Worm (Caenorhabditis elegans) whole organism, late embryonic: ENCODE results near the gene syx-16.

Experiments
- C08G9.2 ChIP-seq: sonication (generic microtip); optimal IDR thresholded peaks from 2 replicates; lab custom pipeline; 2016; ENCODE audit warnings: mild to moderate bottlenecking, missing genetic modification characterization, moderate library complexity, missing compliant biosample characterization
- F13H6.1 ChIP-seq: sonication (generic microtip); optimal IDR thresholded peaks from 2 replicates; lab custom pipeline; 2016; ENCODE audit warnings: missing genetic modification characterization, missing compliant biosample characterization
- K02D7.2 ChIP-seq: sonication (generic microtip); optimal IDR thresholded peaks from 2 replicates; lab custom pipeline; 2017; ENCODE audit warnings: mild to moderate bottlenecking, missing genetic modification characterization, missing compliant biosample characterization
- K09A11.1 ChIP-seq: sonication (generic microtip); optimal IDR thresholded peaks from 2 replicates; lab custom pipeline; 2017; ENCODE audit warnings: antibody characterized with exemption, mild to moderate bottlenecking, missing genetic modification characterization, missing compliant biosample characterization; ENCODE audit not compliant: insufficient read depth
- ama-1 ChIP-seq: fragments of 150-350 bp; optimal IDR thresholded peaks from 2 replicates; lab custom pipeline; 2014
- ceh-19 ChIP-seq: fragments of 200-800 bp; sonication (Bioruptor generic); optimal IDR thresholded peaks from 2 replicates; lab custom pipeline; 2018; ENCODE audit warnings: mild to moderate bottlenecking, missing genetic modification characterization, missing compliant biosample characterization
- ceh-2 ChIP-seq: sonication (generic microtip); optimal IDR thresholded peaks from 2 replicates; lab custom pipeline; 2016; ENCODE audit warnings: missing genotype, missing genetic modification characterization, missing compliant biosample characterization
- ceh-24 ChIP-seq: sonication (generic microtip); optimal IDR thresholded peaks from 2 replicates; lab custom pipeline; 2016; ENCODE audit warnings: mild to moderate bottlenecking, missing genetic modification characterization, missing compliant biosample characterization
- ceh-30 ChIP-seq: fragments of 150-350 bp; optimal IDR thresholded peaks from 2 replicates; lab custom pipeline; 2014; ENCODE audit warnings: missing biosample characterization, missing genetic modification characterization
- ceh-31 ChIP-seq: sonication (generic microtip); optimal IDR thresholded peaks from 2 replicates; lab custom pipeline; 2016; ENCODE audit warnings: missing genetic modification characterization, missing compliant biosample characterization
- ceh-34 ChIP-seq: sonication (generic microtip); optimal IDR thresholded peaks from 2 replicates; lab custom pipeline; 2016; ENCODE audit warnings: mild to moderate bottlenecking, missing genetic modification characterization, missing compliant biosample characterization
- ceh-45 ChIP-seq: fragments of 200-800 bp; sonication (Bioruptor generic); IDR thresholded peaks from 2 replicates; pipeline ENCODE4 v1.3.6; 2022; ENCODE audit warnings: missing genetic modification reagents, missing genetic modification characterization, missing compliant biosample characterization
- ceh-48 ChIP-seq: sonication (generic microtip); optimal IDR thresholded peaks from 2 replicates; lab custom pipeline; 2016; ENCODE audit warnings: missing genetic modification characterization, inconsistent platforms, missing compliant biosample characterization
- ceh-6 ChIP-seq: fragments of 200-800 bp; sonication (Bioruptor generic); optimal IDR thresholded peaks from 2 replicates; lab custom pipeline; 2018; ENCODE audit warnings: mild to moderate bottlenecking, missing genetic modification characterization, missing compliant biosample characterization
- dmd-4 ChIP-seq: sonication (generic microtip); optimal IDR thresholded peaks from 2 replicates; lab custom pipeline; 2016; ENCODE audit warnings: borderline replicate concordance, missing genetic modification characterization, missing compliant biosample characterization
- dve-1 ChIP-seq: sonication (generic microtip); optimal IDR thresholded peaks from 2 replicates; lab custom pipeline; 2017; ENCODE audit warnings: antibody characterized with exemption, mild to moderate bottlenecking, missing genetic modification characterization, missing compliant biosample characterization
- elt-4 ChIP-seq: sonication (generic microtip); optimal IDR thresholded peaks from 2 replicates; lab custom pipeline; 2016; ENCODE audit warnings: missing genetic modification characterization, missing compliant biosample characterization
- ets-4 ChIP-seq: sonication (generic microtip); optimal IDR thresholded peaks from 2 replicates; lab custom pipeline; 2016; ENCODE audit warnings: missing genetic modification characterization, missing compliant biosample characterization
- eyg-1 ChIP-seq: sonication (generic microtip); optimal IDR thresholded peaks from 2 replicates; lab custom pipeline; 2016; ENCODE audit warnings: missing genotype, missing genetic modification characterization, missing compliant biosample characterization
- fkh-6 ChIP-seq: sonication (generic microtip); optimal IDR thresholded peaks from 2 replicates; lab custom pipeline; 2016; ENCODE audit warnings: missing genetic modification characterization, missing compliant biosample characterization
- hlh-8 ChIP-seq: sonication (generic microtip); optimal IDR thresholded peaks from 2 replicates; lab custom pipeline; 2016; ENCODE audit warnings: missing genotype, missing genetic modification characterization, missing compliant biosample characterization
- nfya-1 ChIP-seq: sonication (generic microtip); optimal IDR thresholded peaks from 2 replicates; lab custom pipeline; 2017; ENCODE audit warnings: missing genetic modification characterization, mild to moderate bottlenecking, missing compliant biosample characterization, antibody characterized with exemption, moderate library complexity
- nhr-11 ChIP-seq: fragments of 150-350 bp; optimal IDR thresholded peaks from 2 replicates; lab custom pipeline; 2014; ENCODE audit warnings: missing biosample characterization, missing genetic modification characterization
- npax-4 ChIP-seq: sonication (generic microtip); optimal IDR thresholded peaks from 2 replicates; lab custom pipeline; 2016; ENCODE audit warnings: missing genetic modification characterization, missing compliant biosample characterization
- pag-3 ChIP-seq: sonication (generic microtip); optimal IDR thresholded peaks from 2 replicates; lab custom pipeline; 2016; ENCODE audit warnings: missing compliant biosample characterization, missing genetic modification characterization, borderline replicate concordance
- pat-9 ChIP-seq: fragments of 200-800 bp; sonication (Bioruptor generic); optimal IDR thresholded peaks from 2 replicates; lab custom pipeline; 2018; ENCODE audit warnings: mild to moderate bottlenecking, missing genetic modification characterization, moderate library complexity, missing compliant biosample characterization
- pha-4 ChIP-seq: fragments of 150-350 bp; optimal IDR thresholded peaks from 2 replicates; lab custom pipeline; 2018; ENCODE audit warnings: missing biosample characterization, missing genetic modification reagents, missing genetic modification characterization
- pqm-1 ChIP-seq: sonication (generic microtip); optimal IDR thresholded peaks from 2 replicates; lab custom pipeline; 2016; ENCODE audit warnings: missing genetic modification characterization, missing compliant biosample characterization
- pros-1 ChIP-seq: fragments of 150-350 bp; optimal IDR thresholded peaks from 2 replicates; lab custom pipeline; 2014; ENCODE audit warnings: missing biosample characterization, missing genetic modification reagents, missing genetic modification characterization
- ref-2 ChIP-seq: sonication (generic microtip); optimal IDR thresholded peaks from 2 replicates; lab custom pipeline; 2016; ENCODE audit warnings: missing genetic modification characterization, missing compliant biosample characterization
- rnt-1 ChIP-seq: sonication (generic microtip); optimal IDR thresholded peaks from 2 replicates; lab custom pipeline; 2016; ENCODE audit warnings: missing genetic modification characterization, missing compliant biosample characterization
- sox-2 ChIP-seq: fragments of 200-800 bp; sonication (Bioruptor generic); IDR thresholded peaks from 2 replicates; pipeline ENCODE4 v1.3.6; 2022; ENCODE audit warnings: missing genetic modification reagents, missing genetic modification characterization, missing compliant biosample characterization
- sox-4 ChIP-seq: sonication (generic microtip); optimal IDR thresholded peaks from 2 replicates; lab custom pipeline; 2017; ENCODE audit warnings: mild to moderate bottlenecking, missing genetic modification characterization, inconsistent platforms, missing compliant biosample characterization
- syd-9 ChIP-seq: sonication (generic microtip); optimal IDR thresholded peaks from 2 replicates; lab custom pipeline; 2016; ENCODE audit warnings: mild to moderate bottlenecking, missing genetic modification characterization, moderate library complexity, missing compliant biosample characterization
- tbx-2 ChIP-seq: sonication (generic microtip); optimal IDR thresholded peaks from 2 replicates; lab custom pipeline; 2016; ENCODE audit warnings: missing genetic modification characterization, missing compliant biosample characterization
- tbx-7 ChIP-seq: sonication (generic microtip); optimal IDR thresholded peaks from 2 replicates; lab custom pipeline; 2016; ENCODE audit warnings: missing genotype, missing genetic modification characterization, missing compliant biosample characterization
- unc-42 ChIP-seq: sonication (generic microtip); optimal IDR thresholded peaks from 2 replicates; lab custom pipeline; 2016; ENCODE audit warnings: missing genotype, missing genetic modification characterization, missing compliant biosample characterization
- unc-86 ChIP-seq: sonication (generic microtip); optimal IDR thresholded peaks from 2 replicates; lab custom pipeline; 2016; ENCODE audit warnings: missing genetic modification characterization, missing compliant biosample characterization
- zip-5 ChIP-seq: sonication (generic microtip); optimal IDR thresholded peaks from 2 replicates; lab custom pipeline; 2016; ENCODE audit warnings: missing genetic modification characterization, missing compliant biosample characterization
- ztf-16 ChIP-seq: sonication (generic microtip); optimal IDR thresholded peaks from 2 replicates; lab custom pipeline; 2017; ENCODE audit warnings: missing genetic modification characterization, missing compliant biosample characterization

syx-16 gene

ce11 chrIII:5227831-5228467 is 19.0 kb upstream of the syx-16 start, which contains the start of the genes C34E10.12, C34E10.10 and atp-2 (continued):
- TF ChIP-seq fkh-6 (tag; lab: Kevin White, UChicago) (no peak), C08G9.2 (tag; lab: Kevin White, UChicago) (no peak), sox-2 (GFP tag; lab: Robert Waterston, UW) (no peak), hlh-8 (tag; lab: Kevin White, UChicago) (no peak), nhr-11 (tag; lab: Kevin White, UChicago) (no peak), sox-4 (tag; lab: Kevin White, UChicago) (no peak), unc-86 (peak; percentile 7), ztf-16 (peak; percentile 18), K09A11.1 (peak; percentile 10), syd-9 (tag; lab: Kevin White, UChicago) (no peak), ceh-2 (peak; percentile 31), pag-3 (tag; lab: Kevin White, UChicago) (no peak), pqm-1 (tag; lab: Kevin White, UChicago) (no peak), ceh-45 (GFP tag; lab: Robert Waterston, UW) (no peak), rnt-1 (tag; lab: Kevin White, UChicago) (peak; percentile 43), ceh-24 (tag; lab: Kevin White, UChicago) (no peak), K02D7.2 (tag; lab: Kevin White, UChicago) (no peak), ceh-48 (tag; lab: Kevin White, UChicago) (no peak), ceh-19 (GFP tag; lab: Kevin White, UChicago) (no peak), F13H6.1 (tag; lab: Kevin White, UChicago) (peak; percentile 13), npax-4 (no peak), eyg-1 (tag; lab: Kevin White, UChicago) (no peak), dve-1 (peak; percentile 74), ref-2 (tag; lab: Kevin White, UChicago) (no peak), dmd-4 (tag; lab: Kevin White, UChicago) (no peak), tbx-2 (tag; lab: Kevin White, UChicago) (peak; percentile 62), nfya-1 (tag; lab: Kevin White, UChicago) (peak; percentile 70)

ce11 chrIII:5225321-5225720 is 16.4 kb upstream of the syx-16 start, which contains the start of gene nex-1:
Gene nex-1, plus strand, starts transcription at chrIII:5225621.
- TF ChIP-seq eyg-1 (tag; lab: Kevin White, UChicago) (no peak), rnt-1 (tag; lab: Kevin White, UChicago) (no peak), ceh-34 (no peak), pat-9 (tag; lab: Kevin White, UChicago) (no peak), ceh-6 (GFP tag; lab: Kevin White, UChicago) (no peak), elt-4 (no peak), ceh-45 (GFP tag; lab: Robert Waterston, UW) (no peak), ztf-16 (no peak), ceh-19 (GFP tag; lab: Kevin White, UChicago) (no peak), ama-1 (lab: Kevin White, UChicago) (no peak), ceh-30 (no peak), pqm-1 (tag; lab: Kevin White, UChicago) (no peak), fkh-6 (tag; lab: Kevin White, UChicago) (no peak), pha-4 (tag; lab: Kevin White, UChicago) (no peak), zip-5 (no peak), tbx-7 (tag; lab: Kevin White, UChicago) (no peak), pros-1 (tag; lab: Kevin White, UChicago) (no peak), ceh-31 (tag; lab: Kevin White, UChicago) (no peak), ets-4 (tag; lab: Kevin White, UChicago) (no peak), unc-42 (tag; lab: Kevin White, UChicago) (no peak)
- TF ChIP-seq, all 69 proteins: peak for 0
